Worm (Caenorhabditis elegans) whole organism, L4 larva: Measurements from ENCODE around the gene C30H6.8.

Source experiments
- D1046.2 ChIP-seq: fragments of 200-800 bp; sonication (Bioruptor generic); IDR thresholded peaks from 2 replicates; pipeline ENCODE4 v1.3.6; 2022; ENCODE audit warnings: missing genetic modification characterization, missing compliant biosample characterization
- F26F4.8 ChIP-seq: fragments of 200-800 bp; sonication (Bioruptor generic); conservative IDR thresholded peaks from 2 replicates; pipeline ENCODE4 v1.3.6; 2022; ENCODE audit warnings: missing genetic modification characterization, missing compliant biosample characterization
- F37D6.2 ChIP-seq: sonication (generic microtip); optimal IDR thresholded peaks from 2 replicates; lab custom pipeline; 2016; ENCODE audit warnings: mild to moderate bottlenecking, missing genetic modification characterization, missing compliant biosample characterization
- F49E8.2 ChIP-seq: sonication (generic microtip); optimal IDR thresholded peaks from 2 replicates; lab custom pipeline; 2016; ENCODE audit warnings: missing compliant biosample characterization, mild to moderate bottlenecking, missing genetic modification characterization, borderline replicate concordance
- R02D3.7 ChIP-seq: fragments of 150-350 bp; sonication (generic microtip); optimal IDR thresholded peaks from 3 replicates; lab custom pipeline; 2014; ENCODE audit warnings: missing biosample characterization, missing genetic modification characterization
- T20F7.1 ChIP-seq: fragments of 200-800 bp; sonication (Bioruptor generic); optimal IDR thresholded peaks from 2 replicates; lab custom pipeline; 2018; ENCODE audit warnings: mild to moderate bottlenecking, missing genetic modification characterization, missing compliant biosample characterization
- Y105C5A.15 ChIP-seq: fragments of 200-800 bp; sonication (Bioruptor generic); IDR thresholded peaks from 2 replicates; pipeline ENCODE4 v1.3.6; 2022; ENCODE audit warnings: missing genetic modification characterization, missing compliant biosample characterization
- Y48G9A.11 ChIP-seq: fragments of 200-800 bp; sonication (Bioruptor generic); IDR thresholded peaks from 2 replicates; pipeline ENCODE4 v1.3.6; 2022; ENCODE audit warnings: missing genetic modification reagents, missing genetic modification characterization, missing compliant biosample characterization
- Y5F2A.4 ChIP-seq: fragments of 200-800 bp; sonication (Bioruptor generic); optimal IDR thresholded peaks from 2 replicates; lab custom pipeline; 2018; ENCODE audit warnings: mild to moderate bottlenecking, missing genetic modification characterization, missing compliant biosample characterization
- Y75B8A.6 ChIP-seq: fragments of 200-800 bp; sonication (Bioruptor generic); IDR thresholded peaks from 2 replicates; pipeline ENCODE4 v1.3.6; 2022; ENCODE audit warnings: missing genetic modification reagents, missing genetic modification characterization, missing compliant biosample characterization
- arid-1 ChIP-seq: fragments of 200-800 bp; sonication (Bioruptor generic); conservative IDR thresholded peaks from 2 replicates; pipeline ENCODE4 v1.3.6; 2022; ENCODE audit warnings: missing genetic modification reagents, missing genetic modification characterization, missing compliant biosample characterization
- attf-4 ChIP-seq: sonication (generic microtip); optimal IDR thresholded peaks from 3 replicates; lab custom pipeline; 2017; ENCODE audit warnings: missing biosample characterization, missing genetic modification characterization
- ceh-44 ChIP-seq: fragments of 200-800 bp; sonication (Bioruptor generic); IDR thresholded peaks from 2 replicates; pipeline ENCODE4 v1.3.6; 2022; ENCODE audit warnings: missing genetic modification reagents, missing genetic modification characterization, missing compliant biosample characterization
- ces-1 ChIP-seq: fragments of 150-350 bp; sonication (generic microtip); optimal IDR thresholded peaks from 4 replicates; lab custom pipeline; 2014; ENCODE audit warnings: missing biosample characterization, missing genetic modification reagents, missing genetic modification characterization
- cey-2 ChIP-seq: sonication (generic microtip); optimal IDR thresholded peaks from 3 replicates; lab custom pipeline; 2017; ENCODE audit warnings: missing genetic modification characterization, mild to moderate bottlenecking, missing compliant biosample characterization, antibody characterized with exemption, borderline replicate concordance; ENCODE audit not compliant: insufficient read depth
- daf-19 ChIP-seq: fragments of 200-800 bp; sonication (Bioruptor generic); conservative IDR thresholded peaks from 2 replicates; pipeline ENCODE4 v1.3.6; 2022; ENCODE audit warnings: missing genetic modification characterization, missing compliant biosample characterization
- daf-8 ChIP-seq: fragments of 200-800 bp; sonication (Bioruptor generic); IDR thresholded peaks from 2 replicates; pipeline ENCODE4 v1.3.6; 2022; ENCODE audit warnings: missing genetic modification characterization, missing compliant biosample characterization
- dmd-6 ChIP-seq: fragments of 200-800 bp; sonication (Bioruptor generic); IDR thresholded peaks from 2 replicates; pipeline ENCODE4 v1.3.6; 2022; ENCODE audit warnings: missing genetic modification reagents, missing genetic modification characterization, missing compliant biosample characterization
- dmd-8 ChIP-seq: fragments of 200-800 bp; sonication (Bioruptor generic); IDR thresholded peaks from 2 replicates; pipeline ENCODE4 v1.3.6; 2022; ENCODE audit warnings: missing genetic modification characterization, missing compliant biosample characterization
- egl-27 ChIP-seq: sonication (generic microtip); optimal IDR thresholded peaks from 3 replicates; lab custom pipeline; 2017; ENCODE audit warnings: missing biosample characterization, missing genetic modification reagents, missing genetic modification characterization
- egl-43 ChIP-seq: fragments of 200-800 bp; sonication (Bioruptor generic); IDR thresholded peaks from 2 replicates; pipeline ENCODE4 v1.3.6; 2022; ENCODE audit warnings: missing genetic modification reagents, missing genetic modification characterization, missing compliant biosample characterization
- fos-1 ChIP-seq: fragments of 150-350 bp; optimal IDR thresholded peaks from 2 replicates; lab custom pipeline; 2014; ENCODE audit warnings: missing biosample characterization, missing genetic modification characterization
- hmg-1.1 ChIP-seq: fragments of 200-800 bp; sonication (Bioruptor generic); IDR thresholded peaks from 2 replicates; pipeline ENCODE4 v1.3.6; 2022; ENCODE audit warnings: missing genetic modification reagents, missing genetic modification characterization, missing compliant biosample characterization
- jun-1 ChIP-seq: fragments of 150-350 bp; optimal IDR thresholded peaks from 2 replicates; lab custom pipeline; 2014; ENCODE audit warnings: missing biosample characterization, missing genetic modification reagents, missing genetic modification characterization
- lin-1 ChIP-seq: fragments of 200-800 bp; sonication (Bioruptor generic); IDR thresholded peaks from 2 replicates; pipeline ENCODE4 v1.3.6; 2022; ENCODE audit warnings: missing genetic modification reagents, missing genetic modification characterization, missing compliant biosample characterization
- lin-15B ChIP-seq: fragments of 150-350 bp; sonication (generic microtip); optimal IDR thresholded peaks from 3 replicates; lab custom pipeline; 2014; ENCODE audit warnings: missing biosample characterization, missing genetic modification characterization
- lin-29 ChIP-seq: fragments of 200-800 bp; sonication (Bioruptor generic); IDR thresholded peaks from 2 replicates; pipeline ENCODE4 v1.3.6; 2022; ENCODE audit warnings: missing genetic modification reagents, missing genetic modification characterization, missing compliant biosample characterization
- lin-39 ChIP-seq: fragments of 150-350 bp; optimal IDR thresholded peaks from 2 replicates; lab custom pipeline; 2014; ENCODE audit warnings: missing biosample characterization, missing genetic modification reagents, missing genetic modification characterization
- lir-3 ChIP-seq: sonication (generic microtip); optimal IDR thresholded peaks from 2 replicates; lab custom pipeline; 2016; ENCODE audit warnings: mild to moderate bottlenecking, missing genetic modification characterization, missing compliant biosample characterization
- madf-5 ChIP-seq, 2 experiments: fragments of 200-800 bp; sonication (Bioruptor generic); IDR thresholded peaks; 2 replicates each; pipeline ENCODE4 v1.3.6; 2022; ENCODE audit warnings: missing compliant biosample characterization in 2 of 2, missing genetic modification characterization in 2 of 2
- mdl-1 ChIP-seq, 2 experiments: fragments of 150-350 bp in 1 of 2; sonication (generic microtip) in 1 of 2; optimal IDR thresholded peaks; 2 replicates each; lab custom pipeline; 2014 to 2017; ENCODE audit warnings: missing biosample characterization in 2 of 2, missing genetic modification characterization in 2 of 2
- mdt-29 ChIP-seq: fragments of 200-800 bp; sonication (Bioruptor generic); IDR thresholded peaks from 2 replicates; pipeline ENCODE4 v1.3.6; 2022; ENCODE audit warnings: missing genetic modification reagents, missing genetic modification characterization, missing compliant biosample characterization
- mep-1 ChIP-seq: fragments of 150-350 bp; sonication (generic microtip); optimal IDR thresholded peaks from 3 replicates; lab custom pipeline; 2014; ENCODE audit warnings: missing biosample characterization, missing genetic modification characterization
- mes-2 ChIP-seq: sonication (generic microtip); optimal IDR thresholded peaks from 2 replicates; lab custom pipeline; 2016; ENCODE audit warnings: missing genotype, mild to moderate bottlenecking, missing genetic modification characterization, missing compliant biosample characterization; ENCODE audit not compliant: poor library complexity, severe bottlenecking
- mxl-2 ChIP-seq: fragments of 200-800 bp; sonication (Bioruptor generic); conservative IDR thresholded peaks from 2 replicates; pipeline ENCODE4 v1.3.6; 2022; ENCODE audit warnings: missing genetic modification reagents, missing genetic modification characterization, missing compliant biosample characterization
- mxl-3 ChIP-seq: fragments of 200-800 bp; sonication (Bioruptor generic); optimal IDR thresholded peaks from 2 replicates; lab custom pipeline; 2018; ENCODE audit warnings: mild to moderate bottlenecking, missing genetic modification characterization, missing compliant biosample characterization
- nhr-10 ChIP-seq: fragments of 150-350 bp; optimal IDR thresholded peaks from 2 replicates; lab custom pipeline; 2014; ENCODE audit warnings: missing biosample characterization, missing genetic modification characterization
- nhr-11 ChIP-seq: fragments of 150-350 bp; optimal IDR thresholded peaks from 2 replicates; lab custom pipeline; 2014; ENCODE audit warnings: missing biosample characterization, missing genetic modification characterization
- nhr-111 ChIP-seq: fragments of 200-800 bp; sonication (Bioruptor generic); optimal IDR thresholded peaks from 2 replicates; lab custom pipeline; 2018; ENCODE audit warnings: mild to moderate bottlenecking, missing genetic modification characterization, missing compliant biosample characterization
- nhr-28 ChIP-seq: fragments of 150-350 bp; optimal IDR thresholded peaks from 2 replicates; lab custom pipeline; 2014; ENCODE audit warnings: missing biosample characterization, missing genetic modification characterization
- nhr-41 ChIP-seq: fragments of 200-800 bp; sonication (Bioruptor generic); IDR thresholded peaks from 2 replicates; pipeline ENCODE4 v1.3.6; 2022; ENCODE audit warnings: missing genetic modification reagents, missing genetic modification characterization, missing compliant biosample characterization
- nhr-48 ChIP-seq: sonication (generic microtip); optimal IDR thresholded peaks from 2 replicates; lab custom pipeline; 2016; ENCODE audit warnings: mild to moderate bottlenecking, missing genetic modification characterization, missing compliant biosample characterization
- nhr-77 ChIP-seq: fragments of 150-350 bp; optimal IDR thresholded peaks from 2 replicates; lab custom pipeline; 2014; ENCODE audit warnings: missing biosample characterization, missing genetic modification characterization
- skn-1 ChIP-seq: fragments of 150-350 bp; optimal IDR thresholded peaks from 2 replicates; lab custom pipeline; 2014; ENCODE audit warnings: missing biosample characterization, missing genetic modification characterization
- snpc-1.2 ChIP-seq: fragments of 200-800 bp; sonication (Bioruptor generic); IDR thresholded peaks from 2 replicates; pipeline ENCODE4 v1.3.6; 2022; ENCODE audit warnings: missing genetic modification reagents, missing genetic modification characterization, missing compliant biosample characterization
- unc-39 ChIP-seq: sonication (generic microtip); optimal IDR thresholded peaks from 2 replicates; lab custom pipeline; 2017; ENCODE audit warnings: missing biosample characterization, missing genetic modification characterization
- vab-7 ChIP-seq: fragments of 200-800 bp; sonication (Bioruptor generic); IDR thresholded peaks from 2 replicates; pipeline ENCODE4 v1.3.6; 2022; ENCODE audit warnings: missing genetic modification reagents, missing genetic modification characterization, missing compliant biosample characterization
- zfp-3 ChIP-seq: fragments of 200-800 bp; sonication (Bioruptor generic); conservative IDR thresholded peaks from 2 replicates; pipeline ENCODE4 v1.3.6; 2022; ENCODE audit warnings: missing genetic modification reagents, missing genetic modification characterization, missing compliant biosample characterization
- zip-11 ChIP-seq: fragments of 200-800 bp; sonication (Bioruptor generic); IDR thresholded peaks from 2 replicates; pipeline ENCODE4 v1.3.6; 2022; ENCODE audit warnings: missing genetic modification characterization, missing compliant biosample characterization
- ztf-11 ChIP-seq: fragments of 150-350 bp; optimal IDR thresholded peaks from 2 replicates; lab custom pipeline; 2014; ENCODE audit warnings: missing biosample characterization, missing genetic modification characterization
- ztf-7 ChIP-seq: fragments of 150-350 bp; optimal IDR thresholded peaks from 2 replicates; lab custom pipeline; 2014; ENCODE audit warnings: missing biosample characterization, missing genetic modification characterization

Gene C30H6.8

ce11 chrIV:17333542-17334281 is 48.4 kb upstream of the C30H6.8 start, which contains the start of gene C49C3.15 (continued):
- TF ChIP-seq lin-29 (GFP tag; lab: Robert Waterston, UW): no peak
- no peak for TF ChIP-seq Y105C5A.15 (GFP tag; lab: Robert Waterston, UW)
- TF ChIP-seq zfp-3: no peak
- TF ChIP-seq dmd-8 (GFP tag; lab: Robert Waterston, UW): no peak
- no peak for TF ChIP-seq arid-1
- no peak for TF ChIP-seq egl-43
- TF ChIP-seq Y75B8A.6: no peak
- TF ChIP-seq skn-1 (tag; lab: Kevin White, UChicago): no peak
- no peak for TF ChIP-seq R02D3.7
- TF ChIP-seq nhr-28 (tag; lab: Kevin White, UChicago): peak; percentile 21
- TF ChIP-seq ceh-44 (GFP tag; lab: Robert Waterston, UW): no peak
- TF ChIP-seq ztf-11: no peak
- no peak for TF ChIP-seq nhr-11 (tag; lab: Kevin White, UChicago)
- TF ChIP-seq mep-1: peak; percentile 42
- no peak for TF ChIP-seq nhr-41 (GFP tag; lab: Robert Waterston, UW)
- TF ChIP-seq fos-1: no peak
- no peak for TF ChIP-seq lin-39
- TF ChIP-seq vab-7 (GFP tag; lab: Robert Waterston, UW): no peak
- TF ChIP-seq hmg-1.1 (GFP tag; lab: Robert Waterston, UW): 0 out of 2 replicates have a peak, but pooled peaks have one; percentile 8
- TF ChIP-seq daf-8 (GFP tag; lab: Robert Waterston, UW): no peak
- TF ChIP-seq mes-2: peak; percentile 47
- TF ChIP-seq Y48G9A.11 (GFP tag; lab: Robert Waterston, UW): no peak
- TF ChIP-seq nhr-48 (tag; lab: Kevin White, UChicago): no peak
- no peak for TF ChIP-seq dmd-6
- no peak for TF ChIP-seq ztf-7 (tag; lab: Kevin White, UChicago)
- no peak for TF ChIP-seq zip-11 (GFP tag; lab: Robert Waterston, UW)
- no peak for TF ChIP-seq nhr-111 (GFP tag; lab: Kevin White, UChicago)
- no peak for TF ChIP-seq D1046.2 (GFP tag; lab: Robert Waterston, UW)
- no peak for TF ChIP-seq F49E8.2 (tag; lab: Kevin White, UChicago)
- no peak for TF ChIP-seq ces-1 (GFP tag; lab: Kevin White, UChicago)
- no peak for TF ChIP-seq egl-27 (tag; lab: Kevin White, UChicago)
- no peak for TF ChIP-seq lir-3
- TF ChIP-seq T20F7.1 (GFP tag; lab: Kevin White, UChicago): no peak
- TF ChIP-seq lin-15B (tag; lab: Kevin White, UChicago): no peak
- no peak for TF ChIP-seq nhr-77 (tag; lab: Kevin White, UChicago)
- TF ChIP-seq unc-39 (tag; lab: Kevin White, UChicago): no peak
- no peak for TF ChIP-seq mdt-29 (GFP tag; lab: Robert Waterston, UW)
- TF ChIP-seq attf-4 (tag; lab: Kevin White, UChicago): no peak
- no peak for TF ChIP-seq lin-1 (GFP tag; lab: Robert Waterston, UW)
- no peak for TF ChIP-seq mxl-2 (GFP tag; lab: Robert Waterston, UW)
- no peak for TF ChIP-seq snpc-1.2 (GFP tag; lab: Robert Waterston, UW)
- TF ChIP-seq F26F4.8 (GFP tag; lab: Robert Waterston, UW): no peak
- peak in 1 of 2 experiments; percentile 10 for TF ChIP-seq mdl-1 (tag; optimal IDR thresholded peaks at IDR 0.05; lab: Kevin White, UChicago)
- TF ChIP-seq madf-5 (GFP tag; IDR thresholded peaks at IDR 0.05; lab: Robert Waterston, UW): no peak
- TF ChIP-seq mxl-3 (GFP tag; lab: Kevin White, UChicago): no peak
- no peak for TF ChIP-seq daf-19
- no peak for TF ChIP-seq nhr-10 (tag; lab: Kevin White, UChicago)
- no peak for TF ChIP-seq cey-2 (tag; lab: Kevin White, UChicago)
- no peak for TF ChIP-seq F37D6.2
- TF ChIP-seq jun-1 (tag; lab: Kevin White, UChicago): no peak
- TF ChIP-seq Y5F2A.4 (GFP tag; lab: Kevin White, UChicago): no peak
